Worm (Caenorhabditis elegans): Measurements from ENCODE around the gene F44E2.9.

F44E2.9 gene

ce11 chrIII:8801864-8802818 lies 48.2 kb downstream of the F44E2.9 start (continued):
- TF ChIP-seq T26A8.4 (GFP tag; IDR thresholded peaks at IDR 0.05) (peak; percentile 85), Y5F2A.4 (GFP tag; optimal IDR thresholded peaks at IDR 0.05) (no peak), hlh-11 (tag; optimal IDR thresholded peaks at IDR 0.05) (peak; percentile 100), daf-8 (GFP tag; IDR thresholded peaks at IDR 0.05) (no peak), aly-2 (tag; optimal IDR thresholded peaks at IDR 0.05) (no peak), attf-4 (tag; optimal IDR thresholded peaks at IDR 0.05) (peak; percentile 81), daf-16 (GFP tag; optimal IDR thresholded peaks at IDR 0.05) (peak; percentile 79 to 96), daf-16 (tag; optimal IDR thresholded peaks at IDR 0.05) (peak; percentile 82), nhr-10 (tag; optimal IDR thresholded peaks at IDR 0.05) (peak; percentile 96), F44E2.7 (GFP tag; IDR thresholded peaks at IDR 0.05) (no peak), ZK337.2 (GFP tag; IDR thresholded peaks at IDR 0.05) (peak; percentile 12; the same call in 1 of the 2 replicates), ama-1 (optimal IDR thresholded peaks at IDR 0.05) (peak; percentile 42), zfp-2 (tag; optimal IDR thresholded peaks at IDR 0.05) (no peak), madf-5 (GFP tag; IDR thresholded peaks at IDR 0.05) (0 out of 4 replicates have a peak, but pooled peaks of 1 of the 2 experiments have one; percentile 5), egl-27 (tag; optimal IDR thresholded peaks at IDR 0.05) (peak; percentile 92), unc-130 (GFP tag; optimal IDR thresholded peaks at IDR 0.05) (peak; percentile 27), hif-1 (tag; optimal IDR thresholded peaks at IDR 0.05) (peak; percentile 87 to 98), lsy-2 (tag; optimal IDR thresholded peaks at IDR 0.05) (peak; percentile 92 to 94), lin-15B (tag; optimal IDR thresholded peaks at IDR 0.05) (no peak), vab-7 (GFP tag; IDR thresholded peaks at IDR 0.05) (no peak), F37D6.2 (tag; optimal IDR thresholded peaks at IDR 0.05) (peak; percentile 82), ceh-20 (GFP tag; IDR thresholded peaks at IDR 0.05) (peak; percentile 73), mdt-29 (GFP tag; IDR thresholded peaks at IDR 0.05) (no peak), ztf-11 (tag; optimal IDR thresholded peaks at IDR 0.05) (no peak), Y105C5A.15 (GFP tag; IDR thresholded peaks at IDR 0.05) (no peak), mxl-3 (GFP tag; optimal IDR thresholded peaks at IDR 0.05) (peak; percentile 86), ceh-28 (tag; optimal IDR thresholded peaks at IDR 0.05) (peak; percentile 68), ceh-32 (tag; optimal IDR thresholded peaks at IDR 0.05; ENCODE audit: poor library complexity) (peak; percentile 55)

ce11 chrIII:8801352-8801863 lies 48.9 kb downstream of the F44E2.9 start:
- TF ChIP-seq spr-1 (tag; optimal IDR thresholded peaks at IDR 0.05) (no peak), unc-62 (GFP tag; optimal IDR thresholded peaks at IDR 0.05 in 1 of 2) (peak in 1 of 2 experiments; percentile 40), unc-62 (tag; optimal IDR thresholded peaks at IDR 0.05) (no peak), aha-1 (tag) (peak; percentile 94), set-16 (GFP tag; IDR thresholded peaks at IDR 0.05) (peak; percentile 78; the same call in 1 of the 2 replicates), mxl-2 (GFP tag; conservative IDR thresholded peaks at IDR 0.05) (0 out of 2 replicates have a peak, but pooled peaks have one; percentile 39), ZK337.2 (GFP tag; IDR thresholded peaks at IDR 0.05) (no peak)

ce11 chrIII:8800796-8801083 lies 49.6 kb downstream of the F44E2.9 start:
- TF ChIP-seq zip-2 (tag; optimal IDR thresholded peaks at IDR 0.05) = no peak
- no peak for TF ChIP-seq duxl-1 (tag; optimal IDR thresholded peaks at IDR 0.05; ENCODE audit: poor library complexity)
- TF ChIP-seq nhr-25 (tag; optimal IDR thresholded peaks at IDR 0.05; ENCODE audit: borderline replicate concordance, insufficient read depth) = peak; percentile 17
- TF ChIP-seq dmd-6 (GFP tag; IDR thresholded peaks at IDR 0.05) = 0 out of 2 replicates have a peak, but pooled peaks have one; percentile 7
- TF ChIP-seq zip-11 (GFP tag; IDR thresholded peaks at IDR 0.05) = no peak
- peak; percentile 37 for TF ChIP-seq nhr-6 (tag; optimal IDR thresholded peaks at IDR 0.05)
- no peak for TF ChIP-seq F26F4.8 (GFP tag; conservative IDR thresholded peaks at IDR 0.05)
- no peak for TF ChIP-seq mdl-1 (tag; optimal IDR thresholded peaks at IDR 0.05)
- TF ChIP-seq mes-2 (tag; optimal IDR thresholded peaks at IDR 0.05; ENCODE audit: poor library complexity, severe bottlenecking) = peak; percentile 18
- no peak for TF ChIP-seq ZK546.5 (tag; optimal IDR thresholded peaks at IDR 0.05)
- no peak for TF ChIP-seq skn-1 (tag; optimal IDR thresholded peaks at IDR 0.05)
- TF ChIP-seq nhr-28 (tag; optimal IDR thresholded peaks at IDR 0.05) = peak; percentile 56
- no peak for TF ChIP-seq gei-8 (GFP tag; optimal IDR thresholded peaks at IDR 0.05)
